Fruit fly (Drosophila melanogaster) whole organism, embryonic: ENCODE results near the gene MAGE.

Experiments used
- Bdp1 ChIP-seq: fragments of 200-800 bp; sonication (Bioruptor generic); optimal IDR thresholded peaks from 3 replicates; lab custom pipeline; 2016; ENCODE audit warnings: missing biosample characterization, missing genetic modification characterization
- CG11504 ChIP-seq: fragments of 200-800 bp; sonication (Bioruptor generic); optimal IDR thresholded peaks from 3 replicates; lab custom pipeline; 2019; ENCODE audit warnings: missing biosample characterization, mild to moderate bottlenecking, missing genetic modification characterization, moderate library complexity
- CG11560 ChIP-seq: fragments of 200-800 bp; sonication (Bioruptor generic); IDR thresholded peaks from 3 replicates; pipeline ENCODE4 v1.3.6; 2022; ENCODE audit warnings: missing biosample characterization, missing genetic modification characterization
- CG12391 ChIP-seq: fragments of 200-800 bp; sonication (Bioruptor generic); optimal IDR thresholded peaks from 3 replicates; lab custom pipeline; 2018; ENCODE audit warnings: missing biosample characterization, mild to moderate bottlenecking, missing genetic modification characterization, moderate library complexity
- CG16813 ChIP-seq: fragments of 200-800 bp; sonication (Bioruptor generic); IDR thresholded peaks from 3 replicates; pipeline ENCODE4 v1.3.6; 2022; ENCODE audit warnings: missing biosample characterization, missing genetic modification characterization; ENCODE audit not compliant: partially characterized antibody
- CG17359 ChIP-seq: fragments of 200-800 bp; sonication (Bioruptor generic); optimal IDR thresholded peaks from 3 replicates; lab custom pipeline; 2018; ENCODE audit warnings: missing biosample characterization, mild to moderate bottlenecking, missing genetic modification characterization, moderate library complexity
- CG18764 ChIP-seq: fragments of 200-800 bp; sonication (Bioruptor generic); optimal IDR thresholded peaks from 3 replicates; lab custom pipeline; 2016; ENCODE audit warnings: missing biosample characterization, missing genetic modification characterization
- CG2116 ChIP-seq: fragments of 200-800 bp; sonication (Bioruptor generic); optimal IDR thresholded peaks from 3 replicates; lab custom pipeline; 2018; ENCODE audit warnings: missing biosample characterization, mild to moderate bottlenecking, missing genetic modification characterization
- CG2712 ChIP-seq: fragments of 200-800 bp; optimal IDR thresholded peaks from 3 replicates; lab custom pipeline; 2019; ENCODE audit warnings: missing biosample characterization, mild to moderate bottlenecking, missing genetic modification characterization, moderate library complexity
- CG32532 ChIP-seq: fragments of 200-800 bp; sonication (Bioruptor generic); IDR thresholded peaks from 2 replicates; pipeline ENCODE4 v1.3.6; 2022; ENCODE audit warnings: missing biosample characterization, missing genetic modification characterization
- CG33557 ChIP-seq: fragments of 200-800 bp; sonication (Bioruptor generic); optimal IDR thresholded peaks from 2 replicates; lab custom pipeline; 2019; ENCODE audit warnings: missing biosample characterization, mild to moderate bottlenecking, missing genetic modification characterization, moderate library complexity
- CG4282 ChIP-seq: fragments of 200-800 bp; sonication (Bioruptor generic); optimal IDR thresholded peaks from 2 replicates; lab custom pipeline; 2016; ENCODE audit warnings: missing biosample characterization, missing genetic modification characterization
- CG4707 ChIP-seq: fragments of 200-800 bp; sonication (Bioruptor generic); optimal IDR thresholded peaks from 2 replicates; lab custom pipeline; 2018; ENCODE audit warnings: missing biosample characterization, mild to moderate bottlenecking, missing genetic modification characterization, moderate library complexity
- CG4820 ChIP-seq: fragments of 200-800 bp; sonication (Bioruptor generic); optimal IDR thresholded peaks from 3 replicates; lab custom pipeline; 2016; ENCODE audit warnings: missing biosample characterization, missing genetic modification characterization
- CG6683 ChIP-seq: fragments of 200-800 bp; sonication (Bioruptor generic); optimal IDR thresholded peaks from 2 replicates; lab custom pipeline; 2017; ENCODE audit warnings: missing biosample characterization, mild to moderate bottlenecking, missing genetic modification characterization, missing genetic modification reagents
- CG8765 ChIP-seq: fragments of 200-800 bp; sonication (Bioruptor generic); IDR thresholded peaks from 2 replicates; pipeline ENCODE4 v1.3.6; 2022; ENCODE audit warnings: missing biosample characterization, missing genetic modification characterization
- CG9437 ChIP-seq: fragments of 200-800 bp; sonication (Bioruptor generic); optimal IDR thresholded peaks from 2 replicates; lab custom pipeline; 2018; ENCODE audit warnings: missing biosample characterization, mild to moderate bottlenecking, missing genetic modification characterization
- D19B ChIP-seq: fragments of 200-800 bp; sonication (Bioruptor generic); optimal IDR thresholded peaks from 2 replicates; lab custom pipeline; 2017; ENCODE audit warnings: missing biosample characterization, mild to moderate bottlenecking, missing genetic modification characterization
- Fer2 ChIP-seq: fragments of 200-800 bp; sonication (Bioruptor generic); optimal IDR thresholded peaks from 2 replicates; lab custom pipeline; 2018; ENCODE audit warnings: missing biosample characterization, mild to moderate bottlenecking, missing genetic modification characterization, moderate library complexity
- MESR4 ChIP-seq: fragments of 200-800 bp; sonication (Bioruptor generic); optimal IDR thresholded peaks from 2 replicates; lab custom pipeline; 2018; ENCODE audit warnings: missing biosample characterization, mild to moderate bottlenecking, missing genetic modification characterization, moderate library complexity
- Med ChIP-seq: fragments of 200-800 bp; sonication (Bioruptor generic); peaks from one replicate; lab custom pipeline; 2016; ENCODE audit warnings: missing biosample characterization, missing genetic modification characterization, mild to moderate bottlenecking, inconsistent platforms, moderate library complexity
- Nf-YC ChIP-seq: fragments of 200-800 bp; optimal IDR thresholded peaks from 3 replicates; lab custom pipeline; 2019; ENCODE audit warnings: missing biosample characterization, mild to moderate bottlenecking, missing genetic modification characterization, moderate library complexity
- Oaz ChIP-seq: fragments of 200-800 bp; sonication (Bioruptor generic); IDR thresholded peaks from 2 replicates; pipeline ENCODE4 v1.3.6; 2022; ENCODE audit warnings: missing biosample characterization, missing genetic modification characterization
- Stat92E ChIP-seq, 3 experiments: fragments of >200 bp in 2 of 3; fragments of 200-800 bp in 1 of 3; sonication (Bioruptor generic) in 1 of 3; optimal IDR thresholded peaks; 2 replicates each; lab custom pipeline; 2017 to 2019; ENCODE audit warnings: missing biosample characterization in 3 of 3, missing genetic modification characterization in 3 of 3, mild to moderate bottlenecking in 1 of 3, moderate library complexity in 1 of 3
- ara ChIP-seq: fragments of 200-800 bp; sonication (Bioruptor generic); IDR thresholded peaks from 2 replicates; pipeline ENCODE4 v1.3.6; 2022; ENCODE audit warnings: missing biosample characterization, missing genetic modification characterization
- bbx ChIP-seq: fragments of 200-800 bp; sonication (Bioruptor generic); IDR thresholded peaks from 2 replicates; pipeline ENCODE4 v1.3.6; 2022; ENCODE audit warnings: missing biosample characterization, missing genetic modification characterization; ENCODE audit not compliant: partially characterized antibody
- bcd ChIP-seq: fragments of 200-800 bp; sonication (Bioruptor generic); optimal IDR thresholded peaks from 2 replicates; lab custom pipeline; 2017; ENCODE audit warnings: missing biosample characterization, mild to moderate bottlenecking, missing genetic modification characterization
- bigmax ChIP-seq: fragments of 200-800 bp; sonication (Bioruptor generic); optimal IDR thresholded peaks from 2 replicates; lab custom pipeline; 2018; ENCODE audit warnings: missing biosample characterization, mild to moderate bottlenecking, missing genetic modification characterization
- br ChIP-seq: fragments of >200 bp; optimal IDR thresholded peaks from 2 replicates; lab custom pipeline; 2017
- bsh ChIP-seq, 2 experiments: fragments of 200-800 bp; sonication (Bioruptor generic); optimal IDR thresholded peaks; 2 replicates each; lab custom pipeline; 2017 to 2018; ENCODE audit warnings: mild to moderate bottlenecking in 2 of 2, missing biosample characterization in 2 of 2, missing genetic modification characterization in 2 of 2, moderate library complexity in 1 of 2
- crol ChIP-seq: fragments of 200-800 bp; sonication (Bioruptor generic); IDR thresholded peaks from 2 replicates; pipeline ENCODE4 v1.3.6; 2022; ENCODE audit warnings: missing biosample characterization, missing genetic modification characterization
- dan ChIP-seq: fragments of 200-800 bp; sonication (Bioruptor generic); IDR thresholded peaks from 2 replicates; pipeline ENCODE4 v1.3.6; 2022; ENCODE audit warnings: missing biosample characterization, missing genetic modification characterization
- dati ChIP-seq: fragments of 200-800 bp; sonication (Bioruptor generic); IDR thresholded peaks from 2 replicates; pipeline ENCODE4 v1.3.6; 2022; ENCODE audit warnings: missing biosample characterization, missing genetic modification characterization
- disco-r ChIP-seq: fragments of 200-800 bp; sonication (Bioruptor generic); optimal IDR thresholded peaks from 2 replicates; lab custom pipeline; 2016; ENCODE audit warnings: missing biosample characterization, missing genetic modification characterization
- exex ChIP-seq: fragments of 200-800 bp; sonication (Bioruptor generic); optimal IDR thresholded peaks from 4 replicates; lab custom pipeline; 2018; ENCODE audit warnings: missing biosample characterization, mild to moderate bottlenecking, missing genetic modification characterization, moderate library complexity
- h ChIP-seq: fragments of >200 bp; optimal IDR thresholded peaks from 2 replicates; lab custom pipeline; 2017
- jigr1 ChIP-seq: fragments of 200-800 bp; sonication (Bioruptor generic); IDR thresholded peaks from 3 replicates; pipeline ENCODE4 v1.3.6; 2022; ENCODE audit warnings: missing biosample characterization, missing genetic modification characterization
- kah ChIP-seq: fragments of 200-800 bp; sonication (Bioruptor generic); optimal IDR thresholded peaks from 2 replicates; lab custom pipeline; 2018; ENCODE audit warnings: missing biosample characterization, mild to moderate bottlenecking, missing genetic modification characterization
- mld ChIP-seq: fragments of 200-800 bp; sonication (Bioruptor generic); IDR thresholded peaks from 3 replicates; pipeline ENCODE4 v1.3.6; 2022; ENCODE audit warnings: missing biosample characterization, missing genetic modification characterization; ENCODE audit not compliant: partially characterized antibody
- nom ChIP-seq: fragments of 200-800 bp; sonication (Bioruptor generic); optimal IDR thresholded peaks from 2 replicates; lab custom pipeline; 2017; ENCODE audit warnings: missing biosample characterization, missing genetic modification characterization, mild to moderate bottlenecking, moderate library complexity, missing genetic modification reagents
- rib ChIP-seq: fragments of 200-800 bp; sonication (Bioruptor generic); IDR thresholded peaks from 2 replicates; pipeline ENCODE4 v1.3.6; 2022; ENCODE audit warnings: missing biosample characterization, missing genetic modification characterization
- sc ChIP-seq, 3 experiments: fragments of >200 bp in 2 of 3; fragments of 200-800 bp in 1 of 3; sonication (Bioruptor generic) in 1 of 3; optimal IDR thresholded peaks; 2 replicates in 2 of 3; 3 replicates in 1 of 3; lab custom pipeline; 2017; ENCODE audit warnings: mild to moderate bottlenecking in 1 of 3, missing biosample characterization in 1 of 3, missing genetic modification characterization in 1 of 3, missing genetic modification reagents in 1 of 3
- sd ChIP-seq: fragments of 200-800 bp; sonication (Bioruptor generic); optimal IDR thresholded peaks from 3 replicates; lab custom pipeline; 2018; ENCODE audit warnings: missing biosample characterization, mild to moderate bottlenecking, missing genetic modification characterization, moderate library complexity
- sens-2 ChIP-seq: fragments of 200-800 bp; sonication (Bioruptor generic); IDR thresholded peaks from 2 replicates; pipeline ENCODE4 v1.3.6; 2022; ENCODE audit warnings: missing biosample characterization, missing genetic modification characterization
- tll ChIP-seq, 2 experiments: fragments of 200-800 bp in 1 of 2; fragments of >200 bp in 1 of 2; sonication (Bioruptor generic) in 1 of 2; optimal IDR thresholded peaks; 2 replicates each; lab custom pipeline; 2017 to 2019; ENCODE audit warnings: missing biosample characterization in 2 of 2, missing genetic modification characterization in 2 of 2, mild to moderate bottlenecking in 1 of 2, moderate library complexity in 1 of 2
- usp ChIP-seq: fragments of >200 bp; optimal IDR thresholded peaks from 2 replicates; lab custom pipeline; 2017; ENCODE audit warnings: missing biosample characterization, missing genetic modification characterization
- yki ChIP-seq: fragments of >200 bp; optimal IDR thresholded peaks from 3 replicates; lab custom pipeline; 2018
- zen2 ChIP-seq: fragments of 200-800 bp; sonication (Bioruptor generic); IDR thresholded peaks from 3 replicates; pipeline ENCODE4 v1.3.6; 2022; ENCODE audit warnings: missing biosample characterization, missing genetic modification characterization; ENCODE audit not compliant: partially characterized antibody
- zfh1 ChIP-seq: fragments of 200-800 bp; sonication (Bioruptor generic); IDR thresholded peaks from 3 replicates; pipeline ENCODE4 v1.3.6; 2022; ENCODE audit warnings: missing biosample characterization, missing genetic modification characterization

MAGE gene

dm6 chr3R:7144245-7144904 lies 10.6 kb downstream of the MAGE start, which contains the start of the genes CG14610 and CG2656 (continued):
- TF ChIP-seq CG11504 (tag; lab: Kevin White, UChicago) (no peak), br (lab: Kevin White, UChicago) (no peak), rib (GFP tag; lab: Robert Waterston, UW) (peak; percentile 58; the same call in 1 of the 2 replicates), ara (0 out of 2 replicates have a peak, but pooled peaks have one; percentile 6), bsh (GFP tag; optimal IDR thresholded peaks at IDR 0.05; lab: Kevin White, UChicago) (peak in 1 of 2 experiments; percentile 63), bcd (GFP tag; lab: Kevin White, UChicago) (peak; percentile 68), Nf-YC (tag; lab: Kevin White, UChicago) (peak; percentile 28), kah (GFP tag; lab: Kevin White, UChicago) (no peak), CG4282 (GFP tag; lab: Kevin White, UChicago) (peak; percentile 76), CG33557 (GFP tag; lab: Kevin White, UChicago) (peak; percentile 25), Med (peak; percentile 98), Oaz (GFP tag; lab: Robert Waterston, UW) (no peak), bigmax (GFP tag; lab: Kevin White, UChicago) (no peak), zfh1 (GFP tag; lab: Robert Waterston, UW) (peak; percentile 88), CG18764 (GFP tag; lab: Kevin White, UChicago) (peak; percentile 78), CG2712 (tag; lab: Kevin White, UChicago) (peak; percentile 68), CG9437 (peak; percentile 30), CG8765 (GFP tag; lab: Robert Waterston, UW) (peak; percentile 20; the same call in 1 of the 2 replicates), mld (GFP tag; lab: Robert Waterston, UW) (0 out of 3 replicates have a peak, but pooled peaks have one; percentile 52), dan (no peak), CG12391 (tag; lab: Kevin White, UChicago) (peak; percentile 73), disco-r (GFP tag; lab: Kevin White, UChicago) (peak; percentile 14), CG32532 (peak; percentile 71), usp (GFP tag; lab: Kevin White, UChicago) (no peak), CG16813 (GFP tag; lab: Robert Waterston, UW) (peak; percentile 50; the same call in 2 of the 3 replicates), CG2116 (GFP tag; lab: Kevin White, UChicago) (peak; percentile 69), crol (no peak), CG17359 (tag; lab: Kevin White, UChicago) (peak; percentile 66), zen2 (GFP tag; lab: Robert Waterston, UW) (no peak; the same call in 2 of the 3 replicates), yki (lab: Kevin White, UChicago) (no peak), Stat92E (GFP tag; optimal IDR thresholded peaks at IDR 0.05; lab: Kevin White, UChicago) (no peak), Fer2 (peak; percentile 8), jigr1 (no peak), exex (no peak), nom (GFP tag; lab: Kevin White, UChicago) (no peak), Bdp1 (GFP tag; lab: Kevin White, UChicago) (peak; percentile 84), dati (GFP tag; lab: Robert Waterston, UW) (0 out of 2 replicates have a peak, but pooled peaks have one; percentile 7), tll (GFP tag; optimal IDR thresholded peaks at IDR 0.05; lab: Kevin White, UChicago) (no peak), sc (optimal IDR thresholded peaks at IDR 0.05; lab: Kevin White, UChicago) (no peak), sc (GFP tag; optimal IDR thresholded peaks at IDR 0.05; lab: Kevin White, UChicago) (no peak), CG4820 (peak; percentile 81), h (lab: Kevin White, UChicago) (no peak), CG4707 (GFP tag; lab: Kevin White, UChicago) (peak; percentile 19), bbx (GFP tag; lab: Robert Waterston, UW) (peak; percentile 75), CG6683 (GFP tag; lab: Kevin White, UChicago) (peak; percentile 27), sens-2 (GFP tag; lab: Robert Waterston, UW) (no peak), CG11560 (no peak), MESR4 (GFP tag; lab: Kevin White, UChicago) (peak; percentile 80), sd (tag; lab: Kevin White, UChicago) (peak; percentile 96), D19B (GFP tag; lab: Kevin White, UChicago) (no peak)
